Worm (Caenorhabditis elegans): ENCODE results near the gene ZK262.20.
"Not testable (repeated sequence)": the region's sequence is repeated elsewhere in the genome, so short reads cannot be mapped to it uniquely, and the experiment has no call there.

The ZK262.20 gene

ce11 chrV:18412351-18412750 is 22.5 kb downstream of the ZK262.20 start:
- TF ChIP-seq elt-2 (tag; optimal IDR thresholded peaks at IDR 0.05) = peak; percentile 14
- TF ChIP-seq fkh-2 (tag; optimal IDR thresholded peaks at IDR 0.05) = no peak

DNA sequence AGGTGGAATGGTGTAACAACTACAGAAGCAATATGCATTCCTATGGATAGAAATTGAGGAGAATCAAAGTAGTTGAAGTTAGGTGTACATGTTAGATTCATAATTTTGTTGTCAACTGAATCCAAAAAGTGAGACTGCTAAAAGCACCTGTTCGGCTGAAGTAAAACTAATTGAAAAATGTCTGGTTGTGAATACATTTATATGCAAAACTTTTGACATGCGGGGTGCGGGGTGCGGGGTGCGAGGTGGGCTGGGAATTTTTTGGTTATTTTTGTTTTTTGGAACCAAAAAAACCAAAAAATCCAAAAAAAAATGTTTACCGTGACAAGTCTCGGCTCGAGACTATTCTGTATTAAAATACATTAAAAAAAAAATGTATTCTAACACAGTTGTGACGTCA is 24.7 kb downstream of the ZK262.20 start, which contains the start of gene srh-207:
TSS of gene srh-207 (minus strand) at position 101 of the 400 bp plus-strand sequence.
- TF ChIP-seq sea-2 (GFP tag; optimal IDR thresholded peaks at IDR 0.05) (no peak), hmg-11 (tag; optimal IDR thresholded peaks at IDR 0.05) (no peak), nhr-23 (tag; optimal IDR thresholded peaks at IDR 0.05) (no peak), fkh-2 (tag; optimal IDR thresholded peaks at IDR 0.05) (no peak), ZK546.5 (tag; optimal IDR thresholded peaks at IDR 0.05) (no peak), nhr-237 (tag; optimal IDR thresholded peaks at IDR 0.05) (no peak), lsy-12 (tag; optimal IDR thresholded peaks at IDR 0.05) (no peak), ceh-16 (tag; optimal IDR thresholded peaks at IDR 0.05) (no peak), nhr-11 (tag; optimal IDR thresholded peaks at IDR 0.05) (no peak), nhr-67 (tag; optimal IDR thresholded peaks at IDR 0.05) (no peak), ztf-11 (tag; optimal IDR thresholded peaks at IDR 0.05) (no peak), lin-39 (tag; optimal IDR thresholded peaks at IDR 0.05) (no peak)

DNA sequence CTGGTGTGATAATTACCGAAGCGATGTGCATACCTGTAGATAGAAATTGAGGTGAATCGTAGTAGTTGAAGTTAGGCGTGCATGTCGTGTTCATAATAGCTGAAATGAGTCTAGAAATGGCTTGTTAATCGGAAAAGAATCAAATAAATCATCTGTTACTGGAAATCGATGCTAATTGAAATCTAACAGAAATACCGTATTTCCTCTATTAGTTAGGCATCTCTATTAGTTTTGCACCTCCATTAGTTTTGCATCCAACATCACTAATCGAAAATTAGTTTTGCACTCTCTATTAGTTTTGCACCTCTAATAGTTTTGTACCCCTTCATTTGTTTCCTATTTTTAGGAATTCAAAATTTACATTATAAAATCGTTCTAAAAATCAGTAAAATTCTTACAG is 30.1 kb downstream of the ZK262.20 start, which contains the start of gene srh-209:
TSS of gene srh-209 (minus strand) at position 101 of the 400 bp plus-strand sequence.
- TF ChIP-seq hmg-11 (tag; optimal IDR thresholded peaks at IDR 0.05); elt-1 (tag; optimal IDR thresholded peaks at IDR 0.05); nhr-43 (tag; optimal IDR thresholded peaks at IDR 0.05; ENCODE audit: poor library complexity, severe bottlenecking): not testable (repeated sequence)

DNA sequence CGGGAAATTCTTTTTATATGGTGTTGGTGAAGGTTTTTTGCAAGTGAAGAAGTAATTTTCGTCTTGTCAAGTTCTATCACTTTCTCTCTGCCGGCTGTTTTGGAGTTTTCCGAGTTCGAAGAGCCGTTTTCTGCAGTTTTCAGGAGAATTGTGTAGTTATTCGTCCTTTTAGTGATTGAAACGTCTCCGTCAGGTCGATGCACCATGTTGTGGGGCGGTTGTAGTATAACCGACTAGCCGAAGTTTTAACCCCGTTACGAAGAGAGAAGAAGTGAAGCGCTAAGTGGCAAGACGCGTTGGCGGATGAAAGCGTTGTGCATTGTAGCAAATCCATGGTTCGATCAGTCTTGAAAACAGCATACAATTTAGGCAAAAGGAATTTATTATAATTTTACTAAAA is 32.1 kb downstream of the ZK262.20 start:
- TF ChIP-seq lin-15B (tag; optimal IDR thresholded peaks at IDR 0.05) (no peak), elt-3 (tag; optimal IDR thresholded peaks at IDR 0.05) (no peak), ceh-28 (tag; optimal IDR thresholded peaks at IDR 0.05) (no peak), unc-62 (GFP tag; optimal IDR thresholded peaks at IDR 0.05) (no peak), tbx-2 (tag; optimal IDR thresholded peaks at IDR 0.05) (no peak), nhr-237 (tag; optimal IDR thresholded peaks at IDR 0.05) (no peak)

ce11 chrV:18397814-18398213 is 37.0 kb downstream of the ZK262.20 start, which contains the start of gene Y51A2B.16:
TSS of gene Y51A2B.16 (minus strand) at chrV:18397914.
- no peak for TF ChIP-seq mml-1 (tag; optimal IDR thresholded peaks at IDR 0.05)
- no peak for TF ChIP-seq ztf-4 (tag; optimal IDR thresholded peaks at IDR 0.05)
- no peak for TF ChIP-seq ztf-11 (tag; optimal IDR thresholded peaks at IDR 0.05)
- TF ChIP-seq tbx-2 (tag; optimal IDR thresholded peaks at IDR 0.05) = no peak
- TF ChIP-seq fkh-2 (tag; optimal IDR thresholded peaks at IDR 0.05) = no peak
- no peak for TF ChIP-seq daf-12 (tag; optimal IDR thresholded peaks at IDR 0.05)
- no peak for TF ChIP-seq sea-2 (GFP tag; optimal IDR thresholded peaks at IDR 0.05)
- TF ChIP-seq lin-15B (tag; optimal IDR thresholded peaks at IDR 0.05) = no peak
- no peak for TF ChIP-seq ZK546.5 (tag; optimal IDR thresholded peaks at IDR 0.05)
- no peak for TF ChIP-seq nhr-25 (tag; optimal IDR thresholded peaks at IDR 0.05)
- TF ChIP-seq jun-1 (tag; optimal IDR thresholded peaks at IDR 0.05) = no peak

DNA sequence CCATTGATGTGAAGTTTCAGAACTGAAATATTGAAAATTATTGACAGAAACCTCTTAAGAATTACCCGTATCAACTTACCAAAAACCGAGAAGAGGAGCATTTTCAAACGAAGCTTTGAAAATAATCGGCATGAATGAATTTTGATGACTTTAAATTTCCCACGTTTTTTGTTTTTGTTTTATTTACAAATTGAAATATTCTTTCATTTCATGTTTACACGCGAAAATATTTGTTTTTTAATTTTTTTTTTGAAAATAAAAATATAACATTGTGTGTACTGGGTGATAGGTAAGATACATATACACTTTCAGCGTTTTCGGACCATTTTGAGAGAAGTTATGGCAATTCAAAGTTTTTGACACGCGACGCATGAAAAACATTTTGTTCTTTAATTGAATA is 39.2 kb downstream of the ZK262.20 start, which contains the start of gene Y51A2B.9:
TSS of gene Y51A2B.9 (minus strand) at position 101 of the 400 bp plus-strand sequence.
- TF ChIP-seq ztf-4 (tag; optimal IDR thresholded peaks at IDR 0.05) (no peak), lin-15B (tag; optimal IDR thresholded peaks at IDR 0.05) (no peak), snpc-4 (tag; optimal IDR thresholded peaks at IDR 0.05) (no peak), aly-2 (tag; optimal IDR thresholded peaks at IDR 0.05) (no peak), ceh-16 (tag; optimal IDR thresholded peaks at IDR 0.05) (no peak), nhr-237 (tag; optimal IDR thresholded peaks at IDR 0.05) (no peak), unc-39 (tag; optimal IDR thresholded peaks at IDR 0.05) (no peak), eor-1 (tag; optimal IDR thresholded peaks at IDR 0.05) (no peak), nhr-77 (tag; optimal IDR thresholded peaks at IDR 0.05) (no peak), ztf-11 (tag; optimal IDR thresholded peaks at IDR 0.05) (no peak)

- TF ChIP-seq fos-1 (tag; optimal IDR thresholded peaks at IDR 0.05) = no peak
- TF ChIP-seq nfya-1 (tag; optimal IDR thresholded peaks at IDR 0.05; ENCODE audit: insufficient read depth) = no peak
- no peak for TF ChIP-seq nhr-67 (tag; optimal IDR thresholded peaks at IDR 0.05)
- TF ChIP-seq elt-1 (tag; optimal IDR thresholded peaks at IDR 0.05) = no peak
- TF ChIP-seq mml-1 (tag; optimal IDR thresholded peaks at IDR 0.05) = no peak
- TF ChIP-seq ceh-82 (tag; optimal IDR thresholded peaks at IDR 0.05) = no peak
- TF ChIP-seq R02D3.7 (tag; optimal IDR thresholded peaks at IDR 0.05) = no peak
- TF ChIP-seq fkh-2 (tag; optimal IDR thresholded peaks at IDR 0.05) = no peak
- no peak for TF ChIP-seq nhr-77 (tag; optimal IDR thresholded peaks at IDR 0.05)
- TF ChIP-seq egl-27 (tag; optimal IDR thresholded peaks at IDR 0.05) = no peak
- TF ChIP-seq skn-1 (tag; optimal IDR thresholded peaks at IDR 0.05) = no peak
- no peak for TF ChIP-seq egl-5 (tag; optimal IDR thresholded peaks at IDR 0.05)
- no peak for TF ChIP-seq ama-1 (optimal IDR thresholded peaks at IDR 0.05)
- TF ChIP-seq elt-3 (tag; optimal IDR thresholded peaks at IDR 0.05) = no peak
- no peak for TF ChIP-seq ztf-11 (tag; optimal IDR thresholded peaks at IDR 0.05)
- TF ChIP-seq ceh-16 (tag; optimal IDR thresholded peaks at IDR 0.05) = no peak
- no peak for TF ChIP-seq lsy-12 (tag; optimal IDR thresholded peaks at IDR 0.05)
Observed at ce11 chrV:18394203-18394602, 40.7 kb downstream of the ZK262.20 start, which contains the start of gene Y51A2B.6. TSS of gene Y51A2B.6 (minus strand) at chrV:18394303.
